Worm (Caenorhabditis elegans): Measurements from ENCODE around the gene W04G3.5.

The W04G3.5 gene

ce11 chrX:11073358-11073757 is at the start of gene W04G3.5:
Gene W04G3.5, plus strand, starts transcription at chrX:11073658.
- no peak for TF ChIP-seq ZK546.5 (tag; optimal IDR thresholded peaks at IDR 0.05)
- no peak for TF ChIP-seq zag-1 (tag; optimal IDR thresholded peaks at IDR 0.05)
- no peak for TF ChIP-seq aly-2 (tag; optimal IDR thresholded peaks at IDR 0.05)
- TF ChIP-seq fos-1 (tag; optimal IDR thresholded peaks at IDR 0.05), result no peak
- no peak for TF ChIP-seq crh-2 (tag; optimal IDR thresholded peaks at IDR 0.05)
- TF ChIP-seq egl-27 (tag; optimal IDR thresholded peaks at IDR 0.05), result no peak

DNA sequence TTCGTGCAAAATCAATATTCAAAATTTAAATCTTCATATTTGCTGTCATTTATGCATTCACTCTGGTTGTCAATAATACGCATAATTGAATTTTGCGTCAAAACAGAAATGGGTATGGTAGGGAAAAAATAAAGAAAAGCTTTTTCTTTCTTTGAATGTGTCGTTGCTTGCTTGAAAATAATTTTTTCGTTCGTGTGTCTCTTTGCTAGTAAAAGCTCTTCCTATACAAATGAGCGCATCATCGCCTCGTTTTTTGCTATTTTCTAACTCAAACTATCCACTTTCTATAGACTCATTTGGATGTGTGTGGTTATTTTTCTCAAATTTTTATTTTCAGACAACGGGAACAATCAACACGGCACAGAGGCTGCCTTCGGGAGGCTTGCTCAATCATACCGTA is 44.8 kb upstream of the W04G3.5 start, which contains the start of gene ldb-1:
Gene ldb-1, plus strand, starts transcription at position 301 of the 400 bp plus-strand sequence.
- no peak for TF ChIP-seq nhr-129 (tag; optimal IDR thresholded peaks at IDR 0.05)
- TF ChIP-seq elt-1 (tag; optimal IDR thresholded peaks at IDR 0.05), result no peak

ce11 chrX:11031047-11031695 is 42.3 kb upstream of the W04G3.5 start:
- TF ChIP-seq Y55F3AM.14 (GFP tag; optimal IDR thresholded peaks at IDR 0.05) (peak; percentile 83), zag-1 (tag; optimal IDR thresholded peaks at IDR 0.05) (peak; percentile 92), nhr-237 (tag; optimal IDR thresholded peaks at IDR 0.05) (peak; percentile 22), nhr-10 (tag; optimal IDR thresholded peaks at IDR 0.05) (no peak), C34F6.9 (tag; optimal IDR thresholded peaks at IDR 0.05) (peak; percentile 93), ceh-82 (tag; optimal IDR thresholded peaks at IDR 0.05) (peak; percentile 58), nhr-21 (tag; optimal IDR thresholded peaks at IDR 0.05) (peak; percentile 90), skn-1 (tag; optimal IDR thresholded peaks at IDR 0.05) (no peak), peb-1 (tag; optimal IDR thresholded peaks at IDR 0.05) (peak; percentile 37), lin-39 (tag; optimal IDR thresholded peaks at IDR 0.05) (peak; percentile 30), ztf-4 (tag; optimal IDR thresholded peaks at IDR 0.05) (peak; percentile 73), unc-62 (GFP tag; optimal IDR thresholded peaks at IDR 0.05) (peak; percentile 48), sma-3 (GFP tag; optimal IDR thresholded peaks at IDR 0.05) (peak; percentile 93), gmeb-1 (tag; optimal IDR thresholded peaks at IDR 0.05) (peak; percentile 66), blmp-1 (tag; optimal IDR thresholded peaks at IDR 0.05; ENCODE audit: insufficient read depth) (peak; percentile 52), lin-13 (GFP tag; optimal IDR thresholded peaks at IDR 0.05) (peak; percentile 78), lsy-2 (tag; optimal IDR thresholded peaks at IDR 0.05) (peak; percentile 67 to 82), unc-39 (tag; optimal IDR thresholded peaks at IDR 0.05) (peak; percentile 9), elt-3 (tag; optimal IDR thresholded peaks at IDR 0.05) (no peak), alr-1 (tag; optimal IDR thresholded peaks at IDR 0.05) (no peak), mbf-1 (tag; optimal IDR thresholded peaks at IDR 0.05) (no peak), ZK546.5 (tag; optimal IDR thresholded peaks at IDR 0.05) (peak; percentile 37), egl-27 (tag; optimal IDR thresholded peaks at IDR 0.05) (peak; percentile 92), snpc-4 (tag; optimal IDR thresholded peaks at IDR 0.05) (peak; percentile 8), nhr-129 (tag; optimal IDR thresholded peaks at IDR 0.05) (peak; percentile 92), nhr-77 (tag; optimal IDR thresholded peaks at IDR 0.05) (peak; percentile 13), sma-9 (GFP tag; optimal IDR thresholded peaks at IDR 0.05) (peak; percentile 83), sma-9 (tag; optimal IDR thresholded peaks at IDR 0.05) (peak; percentile 43), ama-1 (optimal IDR thresholded peaks at IDR 0.05) (no peak), lin-11 (tag; optimal IDR thresholded peaks at IDR 0.05) (peak; percentile 31), ceh-16 (tag; optimal IDR thresholded peaks at IDR 0.05) (peak; percentile 41), mdl-1 (tag; optimal IDR thresholded peaks at IDR 0.05) (peak; percentile 86 to 92), ztf-11 (tag; optimal IDR thresholded peaks at IDR 0.05) (no peak), R02D3.7 (tag; optimal IDR thresholded peaks at IDR 0.05) (no peak), nhr-11 (tag; optimal IDR thresholded peaks at IDR 0.05) (peak; percentile 32), fos-1 (tag; optimal IDR thresholded peaks at IDR 0.05) (peak; percentile 59), crh-2 (tag; optimal IDR thresholded peaks at IDR 0.05) (peak; percentile 80), elt-1 (tag; optimal IDR thresholded peaks at IDR 0.05) (no peak), nhr-25 (tag; optimal IDR thresholded peaks at IDR 0.05) (peak; percentile 93), sem-4 (tag; optimal IDR thresholded peaks at IDR 0.05) (peak; percentile 96), unc-55 (GFP tag; optimal IDR thresholded peaks at IDR 0.05) (peak; percentile 88), nhr-6 (tag; optimal IDR thresholded peaks at IDR 0.05) (peak; percentile 82), mab-5 (tag; optimal IDR thresholded peaks at IDR 0.05) (peak; percentile 65), F13H6.1 (tag; optimal IDR thresholded peaks at IDR 0.05) (peak; percentile 99)
